Fruit fly (Drosophila melanogaster) whole organism: ENCODE results near the gene CG32264.

Experiments
- CG8478 ChIP-seq: fragments of >200 bp; optimal IDR thresholded peaks from 2 replicates; lab custom pipeline; 2018; ENCODE audit warnings: inconsistent platforms
- Dll ChIP-seq: fragments of >200 bp; optimal IDR thresholded peaks from 2 replicates; lab custom pipeline; 2017
- pan ChIP-seq: fragments of >200 bp; optimal IDR thresholded peaks from 2 replicates; lab custom pipeline; 2017

- TF ChIP-seq Dll (lab: Kevin White, UChicago) (no peak), pan (no peak), CG8478 (lab: Kevin White, UChicago) (no peak)
These were observed 120.0 kb downstream of the CG32264 start for dm6 chr3L:3686274-3686673.
